Fruit fly (Drosophila melanogaster) whole organism, embryonic: ENCODE measurements around the gene Srr.

Experiments used
- Ada2b ChIP-seq: fragments of 200-800 bp; sonication (Bioruptor generic); IDR thresholded peaks from 2 replicates; pipeline ENCODE4 v1.3.6; 2022; ENCODE audit warnings: missing biosample characterization, missing genetic modification characterization
- Aef1 ChIP-seq: fragments of 200-800 bp; sonication (Bioruptor generic); IDR thresholded peaks from 3 replicates; pipeline ENCODE4 v1.3.6; 2022; ENCODE audit warnings: missing biosample characterization, missing genetic modification characterization
- BEAF-32 ChIP-seq: fragments of 200-800 bp; sonication (Bioruptor generic); optimal IDR thresholded peaks from 3 replicates; lab custom pipeline; 2017; ENCODE audit warnings: missing biosample characterization, missing genetic modification characterization, mild to moderate bottlenecking, moderate library complexity, missing genetic modification reagents
- Bgb ChIP-seq: fragments of 200-800 bp; sonication (Bioruptor generic); IDR thresholded peaks from 2 replicates; pipeline ENCODE4 v1.3.6; 2022; ENCODE audit warnings: missing biosample characterization, missing genetic modification characterization; ENCODE audit not compliant: partially characterized antibody
- CG11398 ChIP-seq: fragments of 200-800 bp; sonication (Bioruptor generic); optimal IDR thresholded peaks from 2 replicates; lab custom pipeline; 2016; ENCODE audit warnings: missing biosample characterization, missing genetic modification characterization
- CG12391 ChIP-seq: fragments of 200-800 bp; sonication (Bioruptor generic); optimal IDR thresholded peaks from 3 replicates; lab custom pipeline; 2018; ENCODE audit warnings: missing biosample characterization, mild to moderate bottlenecking, missing genetic modification characterization, moderate library complexity
- CG14014 ChIP-seq: fragments of 200-800 bp; sonication (Bioruptor generic); IDR thresholded peaks from 2 replicates; pipeline ENCODE4 v1.3.6; 2022; ENCODE audit warnings: missing biosample characterization, missing genetic modification characterization
- CG15073 ChIP-seq: fragments of 200-800 bp; sonication (Bioruptor generic); optimal IDR thresholded peaks from 2 replicates; lab custom pipeline; 2016; ENCODE audit warnings: missing biosample characterization, missing genetic modification characterization
- CG15696 ChIP-seq: fragments of 200-800 bp; sonication (Bioruptor generic); optimal IDR thresholded peaks from 2 replicates; lab custom pipeline; 2019; ENCODE audit warnings: missing biosample characterization, mild to moderate bottlenecking, missing genetic modification characterization, moderate library complexity
- CG1603 ChIP-seq: fragments of 200-800 bp; sonication (Bioruptor generic); optimal IDR thresholded peaks from 2 replicates; lab custom pipeline; 2019; ENCODE audit warnings: missing biosample characterization, mild to moderate bottlenecking, missing genetic modification characterization, moderate library complexity
- CG16779 ChIP-seq: fragments of 200-800 bp; sonication (Bioruptor generic); IDR thresholded peaks from 2 replicates; pipeline ENCODE4 v1.3.6; 2022; ENCODE audit warnings: missing biosample characterization, missing genetic modification characterization
- CG2199 ChIP-seq: fragments of 200-800 bp; sonication (Bioruptor generic); IDR thresholded peaks from 3 replicates; pipeline ENCODE4 v1.3.6; 2022; ENCODE audit warnings: missing biosample characterization, missing genetic modification characterization
- CG31365 ChIP-seq: fragments of 200-800 bp; sonication (Bioruptor generic); optimal IDR thresholded peaks from 2 replicates; lab custom pipeline; 2018; ENCODE audit warnings: missing biosample characterization, mild to moderate bottlenecking, missing genetic modification characterization
- CG31388 ChIP-seq: fragments of 200-800 bp; sonication (Bioruptor generic); optimal IDR thresholded peaks from 2 replicates; lab custom pipeline; 2016; ENCODE audit warnings: missing biosample characterization, missing genetic modification characterization
- CG33213 ChIP-seq: fragments of 200-800 bp; sonication (Bioruptor generic); optimal IDR thresholded peaks from 3 replicates; lab custom pipeline; 2016; ENCODE audit warnings: missing biosample characterization, missing genetic modification characterization
- CG43689 ChIP-seq: fragments of 200-800 bp; sonication (Bioruptor generic); IDR thresholded peaks from 2 replicates; pipeline ENCODE4 v1.3.6; 2022; ENCODE audit warnings: missing biosample characterization, missing genetic modification characterization
- CG7271 ChIP-seq: fragments of 200-800 bp; sonication (Bioruptor generic); optimal IDR thresholded peaks from 2 replicates; lab custom pipeline; 2018; ENCODE audit warnings: missing biosample characterization, mild to moderate bottlenecking, missing genetic modification characterization, moderate library complexity
- CG7839 ChIP-seq: fragments of 200-800 bp; sonication (Bioruptor generic); optimal IDR thresholded peaks from 3 replicates; lab custom pipeline; 2018; ENCODE audit warnings: missing biosample characterization, mild to moderate bottlenecking, missing genetic modification characterization, moderate library complexity
- CG8388 ChIP-seq: fragments of 200-800 bp; sonication (Bioruptor generic); optimal IDR thresholded peaks from 2 replicates; lab custom pipeline; 2019; ENCODE audit warnings: missing biosample characterization, mild to moderate bottlenecking, missing genetic modification characterization, moderate library complexity
- CG8478 ChIP-seq: fragments of >200 bp; optimal IDR thresholded peaks from 2 replicates; lab custom pipeline; 2018
- CG9437 ChIP-seq: fragments of 200-800 bp; sonication (Bioruptor generic); optimal IDR thresholded peaks from 2 replicates; lab custom pipeline; 2018; ENCODE audit warnings: missing biosample characterization, mild to moderate bottlenecking, missing genetic modification characterization
- CG9932 ChIP-seq: fragments of 200-800 bp; sonication (Bioruptor generic); IDR thresholded peaks from 2 replicates; pipeline ENCODE4 v1.3.6; 2022; ENCODE audit warnings: missing biosample characterization, missing genetic modification characterization
- D ChIP-seq, 2 experiments: fragments of 200-800 bp in 1 of 2; fragments of >200 bp in 1 of 2; sonication (Bioruptor generic) in 1 of 2; optimal IDR thresholded peaks; 2 replicates in 1 of 2; 3 replicates in 1 of 2; lab custom pipeline; 2017; ENCODE audit warnings: mild to moderate bottlenecking in 1 of 2, missing biosample characterization in 1 of 2, missing genetic modification characterization in 1 of 2, missing genetic modification reagents in 1 of 2
- D19A ChIP-seq: fragments of 200-800 bp; optimal IDR thresholded peaks from 3 replicates; lab custom pipeline; 2019; ENCODE audit warnings: missing biosample characterization, mild to moderate bottlenecking, missing genetic modification characterization, moderate library complexity
- HmgD ChIP-seq: fragments of 200-800 bp; sonication (Bioruptor generic); optimal IDR thresholded peaks from 3 replicates; lab custom pipeline; 2016; ENCODE audit warnings: missing biosample characterization, missing genetic modification characterization
- Hr39 ChIP-seq: fragments of >200 bp; optimal IDR thresholded peaks from 2 replicates; lab custom pipeline; 2017
- Jarid2 ChIP-seq: fragments of 200-800 bp; sonication (Bioruptor generic); optimal IDR thresholded peaks from 3 replicates; lab custom pipeline; 2017; ENCODE audit warnings: mild to moderate bottlenecking, missing biosample characterization, missing genetic modification reagents, missing genetic modification characterization
- Lhr ChIP-seq: fragments of 200-800 bp; sonication (Bioruptor generic); optimal IDR thresholded peaks from 3 replicates; lab custom pipeline; 2017; ENCODE audit warnings: mild to moderate bottlenecking, missing biosample characterization, missing genetic modification reagents, missing genetic modification characterization
- Neu2 ChIP-seq: fragments of 200-800 bp; sonication (Bioruptor generic); optimal IDR thresholded peaks from 3 replicates; lab custom pipeline; 2016; ENCODE audit warnings: missing biosample characterization, missing genetic modification characterization, borderline replicate concordance
- amos ChIP-seq: fragments of 200-800 bp; sonication (Bioruptor generic); IDR thresholded peaks from 2 replicates; pipeline ENCODE4 v1.3.6; 2022; ENCODE audit warnings: missing biosample characterization, missing genetic modification characterization; ENCODE audit not compliant: partially characterized antibody
- ap ChIP-seq: fragments of 200-800 bp; sonication (Bioruptor generic); IDR thresholded peaks from 2 replicates; pipeline ENCODE4 v1.3.6; 2022; ENCODE audit warnings: missing biosample characterization, missing genetic modification characterization
- bigmax ChIP-seq: fragments of 200-800 bp; sonication (Bioruptor generic); optimal IDR thresholded peaks from 2 replicates; lab custom pipeline; 2018; ENCODE audit warnings: missing biosample characterization, mild to moderate bottlenecking, missing genetic modification characterization
- bsh ChIP-seq, 2 experiments: fragments of 200-800 bp; sonication (Bioruptor generic); optimal IDR thresholded peaks; 2 replicates each; lab custom pipeline; 2017 to 2018; ENCODE audit warnings: mild to moderate bottlenecking in 2 of 2, missing biosample characterization in 2 of 2, missing genetic modification characterization in 2 of 2, moderate library complexity in 1 of 2
- ems ChIP-seq: fragments of 200-800 bp; sonication (Bioruptor generic); optimal IDR thresholded peaks from 3 replicates; lab custom pipeline; 2016; ENCODE audit warnings: missing biosample characterization, missing genetic modification characterization
- fru ChIP-seq: fragments of >200 bp; optimal IDR thresholded peaks from 2 replicates; lab custom pipeline; 2017
- hb ChIP-seq: fragments of 200-800 bp; sonication (Bioruptor generic); IDR thresholded peaks from 3 replicates; pipeline ENCODE4 v1.3.6; 2022; ENCODE audit warnings: missing biosample characterization, missing genetic modification characterization; ENCODE audit not compliant: partially characterized antibody
- ind ChIP-seq: fragments of 200-800 bp; sonication (Bioruptor generic); optimal IDR thresholded peaks from 3 replicates; lab custom pipeline; 2016; ENCODE audit warnings: missing biosample characterization, missing genetic modification characterization
- kay ChIP-seq: fragments of 200-800 bp; sonication (Bioruptor generic); optimal IDR thresholded peaks from 2 replicates; lab custom pipeline; 2016; ENCODE audit warnings: missing biosample characterization, missing genetic modification characterization
- ken ChIP-seq: fragments of 200-800 bp; sonication (Bioruptor generic); IDR thresholded peaks from 3 replicates; pipeline ENCODE4 v1.3.6; 2022; ENCODE audit warnings: missing biosample characterization, missing genetic modification characterization
- lilli ChIP-seq: fragments of 200-800 bp; sonication (Bioruptor generic); optimal IDR thresholded peaks from 3 replicates; lab custom pipeline; 2016; ENCODE audit warnings: missing biosample characterization, missing genetic modification characterization
- salm ChIP-seq: fragments of 200-800 bp; sonication (Bioruptor generic); optimal IDR thresholded peaks from 2 replicates; lab custom pipeline; 2018; ENCODE audit warnings: missing biosample characterization, mild to moderate bottlenecking, missing genetic modification characterization
- sd ChIP-seq: fragments of 200-800 bp; sonication (Bioruptor generic); optimal IDR thresholded peaks from 3 replicates; lab custom pipeline; 2018; ENCODE audit warnings: missing biosample characterization, mild to moderate bottlenecking, missing genetic modification characterization, moderate library complexity
- sima ChIP-seq: fragments of 200-800 bp; sonication (Bioruptor generic); optimal IDR thresholded peaks from 2 replicates; lab custom pipeline; 2016; ENCODE audit warnings: missing biosample characterization, missing genetic modification characterization
- slbo ChIP-seq: fragments of 200-800 bp; sonication (Bioruptor generic); IDR thresholded peaks from 2 replicates; pipeline ENCODE4 v1.3.6; 2022; ENCODE audit warnings: missing biosample characterization, missing genetic modification characterization
- slou ChIP-seq: fragments of 200-800 bp; sonication (Bioruptor generic); optimal IDR thresholded peaks from 3 replicates; lab custom pipeline; 2016; ENCODE audit warnings: missing biosample characterization, missing genetic modification characterization
- tin ChIP-seq: fragments of 200-800 bp; sonication (Bioruptor generic); optimal IDR thresholded peaks from 3 replicates; lab custom pipeline; 2016; ENCODE audit warnings: missing biosample characterization, missing genetic modification characterization
- tio ChIP-seq: fragments of 200-800 bp; sonication (Bioruptor generic); optimal IDR thresholded peaks from 2 replicates; lab custom pipeline; 2017; ENCODE audit warnings: missing biosample characterization, missing genetic modification characterization, inconsistent platforms
- ttk ChIP-seq: fragments of 200-800 bp; sonication (Bioruptor generic); IDR thresholded peaks from 2 replicates; pipeline ENCODE4 v2.1.2; 2022; ENCODE audit warnings: missing biosample characterization, missing genetic modification characterization
- tup ChIP-seq: fragments of 200-800 bp; sonication (Bioruptor generic); optimal IDR thresholded peaks from 2 replicates; lab custom pipeline; 2016; ENCODE audit warnings: missing biosample characterization, mild to moderate bottlenecking, missing genetic modification characterization, moderate library complexity
- twi ChIP-seq: fragments of 200-800 bp; optimal IDR thresholded peaks from 2 replicates; lab custom pipeline; 2019; ENCODE audit warnings: missing biosample characterization, mild to moderate bottlenecking, missing genetic modification characterization, moderate library complexity
- vvl ChIP-seq: fragments of 200-800 bp; sonication (Bioruptor generic); IDR thresholded peaks from 2 replicates; pipeline ENCODE4 v1.3.6; 2022; ENCODE audit warnings: missing biosample characterization, missing genetic modification characterization
- wek ChIP-seq: fragments of 200-800 bp; sonication (Bioruptor generic); optimal IDR thresholded peaks from 3 replicates; lab custom pipeline; 2018; ENCODE audit warnings: missing biosample characterization, mild to moderate bottlenecking, missing genetic modification characterization, moderate library complexity

Gene Srr

dm6 chr3R:9344791-9345208 lies 20.4 kb upstream of the Srr start (continued):
- TF ChIP-seq slou (GFP tag; lab: Kevin White, UChicago) (no peak), Jarid2 (GFP tag; lab: Kevin White, UChicago) (no peak), Hr39 (lab: Kevin White, UChicago) (no peak), CG7839 (peak; percentile 54), CG31388 (GFP tag; lab: Kevin White, UChicago) (no peak), ems (GFP tag; lab: Kevin White, UChicago) (peak; percentile 18), slbo (GFP tag; lab: Robert Waterston, UW) (peak; percentile 60), CG9437 (peak; percentile 47), Aef1 (GFP tag; lab: Robert Waterston, UW) (peak; percentile 36; the same call in 1 of the 3 replicates), ttk (GFP tag; lab: Robert Waterston, UW) (0 out of 2 replicates have a peak, but pooled peaks have one; percentile 33), hb (GFP tag; lab: Robert Waterston, UW) (no peak), CG9932 (GFP tag; lab: Robert Waterston, UW) (no peak), CG8388 (GFP tag; lab: Kevin White, UChicago) (peak; percentile 53), twi (tag; lab: Kevin White, UChicago) (no peak), CG16779 (GFP tag; lab: Robert Waterston, UW) (no peak), CG2199 (no peak), CG7271 (peak; percentile 23), D (optimal IDR thresholded peaks at IDR 0.05; lab: Kevin White, UChicago) (no peak), D (GFP tag; optimal IDR thresholded peaks at IDR 0.05; lab: Kevin White, UChicago) (peak; percentile 50), CG43689 (GFP tag; lab: Robert Waterston, UW) (no peak), ken (GFP tag; lab: Robert Waterston, UW) (0 out of 3 replicates have a peak, but pooled peaks have one; percentile 12), CG11398 (no peak), tin (no peak), HmgD (GFP tag; lab: Kevin White, UChicago) (no peak), fru (no peak), CG33213 (GFP tag; lab: Kevin White, UChicago) (no peak), CG31365 (tag; lab: Kevin White, UChicago) (no peak), ap (GFP tag; lab: Robert Waterston, UW) (no peak), ind (peak; percentile 18), CG15073 (GFP tag; lab: Kevin White, UChicago) (peak; percentile 3), wek (GFP tag; lab: Kevin White, UChicago) (no peak), salm (tag; lab: Kevin White, UChicago) (no peak), vvl (GFP tag; lab: Robert Waterston, UW) (peak; percentile 57), CG15696 (tag; lab: Kevin White, UChicago) (no peak), Ada2b (peak; percentile 38), BEAF-32 (no peak), Lhr (GFP tag; lab: Kevin White, UChicago) (no peak), lilli (GFP tag; lab: Kevin White, UChicago) (peak; percentile 54), sd (tag; lab: Kevin White, UChicago) (no peak), Neu2 (no peak), D19A (peak; percentile 63), bigmax (GFP tag; lab: Kevin White, UChicago) (no peak), CG8478 (no peak), kay (no peak), tup (GFP tag; lab: Kevin White, UChicago) (no peak), CG14014 (no peak), CG12391 (tag; lab: Kevin White, UChicago) (peak; percentile 71), tio (peak; percentile 26), bsh (GFP tag; optimal IDR thresholded peaks at IDR 0.05; lab: Kevin White, UChicago) (peak in 1 of 2 experiments; percentile 51), sima (GFP tag; lab: Kevin White, UChicago) (no peak), Bgb (GFP tag; lab: Robert Waterston, UW) (no peak), CG1603 (tag; lab: Kevin White, UChicago) (no peak), amos (no peak)
